Fruit fly (Drosophila melanogaster): ENCODE results near the gene CG7213.

DNA sequence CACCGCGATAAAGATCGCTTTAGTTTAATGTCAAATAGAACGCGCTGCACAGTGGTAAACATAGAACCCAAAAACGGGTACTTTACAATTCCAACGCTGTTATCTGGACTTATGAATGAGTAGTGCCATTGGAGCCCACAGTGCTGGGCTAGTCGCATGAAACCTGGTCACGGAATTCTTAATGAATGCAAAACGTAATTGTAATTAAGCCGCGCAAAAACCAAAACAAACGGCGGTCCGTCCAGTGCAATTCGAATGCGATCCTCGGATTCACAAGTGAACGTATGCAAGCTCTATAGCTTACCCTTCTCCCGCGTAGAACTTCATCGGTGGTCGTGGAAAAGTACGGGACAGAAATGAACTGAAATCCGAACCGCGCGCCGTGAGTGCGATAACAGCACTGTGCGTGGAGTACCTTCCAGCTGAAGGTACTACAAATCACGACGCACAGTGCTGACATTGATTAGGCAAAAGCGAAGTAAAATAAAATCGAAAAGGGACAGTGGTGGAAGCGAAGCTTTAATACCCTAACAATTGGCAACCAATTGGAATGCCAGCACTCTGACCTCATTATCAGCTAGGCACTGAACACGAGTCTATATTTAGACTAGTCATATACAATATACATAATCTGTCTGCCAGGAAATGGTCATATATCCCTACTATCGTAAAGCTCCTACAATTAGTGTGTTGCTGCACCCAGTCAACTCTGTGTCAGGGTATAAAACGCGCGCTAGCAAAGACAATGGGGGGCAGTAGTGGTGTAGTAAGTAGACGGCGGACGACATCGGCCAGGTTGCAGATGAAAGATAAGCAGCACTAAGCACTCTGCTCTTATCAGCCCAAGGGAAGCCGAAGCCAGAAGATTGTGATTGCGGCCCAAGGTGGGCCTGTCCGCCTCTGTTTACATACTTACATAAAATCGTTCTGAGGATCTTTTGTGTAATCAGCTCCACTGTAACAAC is 54.9 kb downstream of the CG7213 start:
- TF ChIP-seq psq (optimal IDR thresholded peaks at IDR 0.05) (no peak), h (optimal IDR thresholded peaks at IDR 0.05) (no peak), ttk (optimal IDR thresholded peaks at IDR 0.05) (no peak), Myc (optimal IDR thresholded peaks at IDR 0.05) (no peak)
